Fruit fly (Drosophila melanogaster) whole organism, embryonic: ENCODE results near the gene Crtc.
A peak's percentile ranks its signal among the peaks of the same experiment; 100 is the strongest.

Source experiments
- ATbp ChIP-seq: fragments of 200-800 bp; sonication (Bioruptor generic); optimal IDR thresholded peaks from 2 replicates; lab custom pipeline; 2017; ENCODE audit warnings: missing biosample characterization, mild to moderate bottlenecking, missing genetic modification characterization, missing genetic modification reagents
- Abd-B ChIP-seq: fragments of 200-800 bp; sonication (Bioruptor generic); optimal IDR thresholded peaks from 2 replicates; lab custom pipeline; 2018; ENCODE audit warnings: missing biosample characterization, mild to moderate bottlenecking, missing genetic modification characterization, moderate library complexity
- Antp ChIP-seq: fragments of 200-800 bp; sonication (Bioruptor generic); optimal IDR thresholded peaks from 3 replicates; lab custom pipeline; 2016; ENCODE audit warnings: missing biosample characterization, missing genetic modification characterization
- BEAF-32 ChIP-seq: fragments of 200-800 bp; sonication (Bioruptor generic); optimal IDR thresholded peaks from 3 replicates; lab custom pipeline; 2017; ENCODE audit warnings: missing biosample characterization, missing genetic modification characterization, mild to moderate bottlenecking, moderate library complexity, missing genetic modification reagents
- Bgb ChIP-seq: fragments of 200-800 bp; sonication (Bioruptor generic); IDR thresholded peaks from 2 replicates; pipeline ENCODE4 v1.3.6; 2022; ENCODE audit warnings: missing biosample characterization, missing genetic modification characterization; ENCODE audit not compliant: partially characterized antibody
- CG10321 ChIP-seq: fragments of 200-800 bp; sonication (Bioruptor generic); IDR thresholded peaks from 2 replicates; pipeline ENCODE4 v1.3.6; 2022; ENCODE audit warnings: missing biosample characterization, missing genetic modification characterization
- CG11723 ChIP-seq: fragments of 200-800 bp; sonication (Bioruptor generic); optimal IDR thresholded peaks from 2 replicates; lab custom pipeline; 2017; ENCODE audit warnings: missing biosample characterization, mild to moderate bottlenecking, missing genetic modification characterization
- CG12219 ChIP-seq: fragments of 200-800 bp; sonication (Bioruptor generic); optimal IDR thresholded peaks from 3 replicates; lab custom pipeline; 2018; ENCODE audit warnings: missing biosample characterization, mild to moderate bottlenecking, missing genetic modification characterization
- CG12236 ChIP-seq: fragments of 200-800 bp; sonication (Bioruptor generic); optimal IDR thresholded peaks from 2 replicates; lab custom pipeline; 2016; ENCODE audit warnings: missing biosample characterization, missing genetic modification characterization
- CG12391 ChIP-seq: fragments of 200-800 bp; sonication (Bioruptor generic); optimal IDR thresholded peaks from 3 replicates; lab custom pipeline; 2018; ENCODE audit warnings: missing biosample characterization, mild to moderate bottlenecking, missing genetic modification characterization, moderate library complexity
- CG13287 ChIP-seq: fragments of 200-800 bp; sonication (Bioruptor generic); IDR thresholded peaks from 2 replicates; pipeline ENCODE4 v1.3.6; 2022; ENCODE audit warnings: missing biosample characterization, missing genetic modification characterization; ENCODE audit not compliant: partially characterized antibody
- CG13424 ChIP-seq: fragments of 200-800 bp; sonication (Bioruptor generic); optimal IDR thresholded peaks from 2 replicates; lab custom pipeline; 2019; ENCODE audit warnings: missing biosample characterization, mild to moderate bottlenecking, missing genetic modification characterization, moderate library complexity
- CG14667 ChIP-seq: fragments of 200-800 bp; sonication (Bioruptor generic); IDR thresholded peaks from 2 replicates; pipeline ENCODE4 v1.3.6; 2022; ENCODE audit warnings: missing biosample characterization, missing genetic modification characterization
- CG15011 ChIP-seq: fragments of 200-800 bp; sonication (Bioruptor generic); optimal IDR thresholded peaks from 3 replicates; lab custom pipeline; 2018; ENCODE audit warnings: missing biosample characterization, mild to moderate bottlenecking, missing genetic modification characterization
- CG1602 ChIP-seq: fragments of 200-800 bp; sonication (Bioruptor generic); optimal IDR thresholded peaks from 3 replicates; lab custom pipeline; 2016; ENCODE audit warnings: missing biosample characterization, missing genetic modification characterization
- CG17361 ChIP-seq: fragments of 200-800 bp; sonication (Bioruptor generic); IDR thresholded peaks from 3 replicates; pipeline ENCODE4 v1.3.6; 2022; ENCODE audit warnings: missing biosample characterization, missing genetic modification characterization
- CG2116 ChIP-seq: fragments of 200-800 bp; sonication (Bioruptor generic); optimal IDR thresholded peaks from 3 replicates; lab custom pipeline; 2018; ENCODE audit warnings: missing biosample characterization, mild to moderate bottlenecking, missing genetic modification characterization
- CG3163 ChIP-seq: fragments of 200-800 bp; sonication (Bioruptor generic); optimal IDR thresholded peaks from 3 replicates; lab custom pipeline; 2016; ENCODE audit warnings: missing biosample characterization, missing genetic modification characterization
- CG33557 ChIP-seq: fragments of 200-800 bp; sonication (Bioruptor generic); optimal IDR thresholded peaks from 2 replicates; lab custom pipeline; 2019; ENCODE audit warnings: missing biosample characterization, mild to moderate bottlenecking, missing genetic modification characterization, moderate library complexity
- CG4328 ChIP-seq: fragments of 200-800 bp; sonication (Bioruptor generic); optimal IDR thresholded peaks from 3 replicates; lab custom pipeline; 2017; ENCODE audit warnings: missing biosample characterization, missing genetic modification reagents, missing genetic modification characterization
- CG4424 ChIP-seq: fragments of 200-800 bp; sonication (Bioruptor generic); optimal IDR thresholded peaks from 3 replicates; lab custom pipeline; 2016; ENCODE audit warnings: missing biosample characterization, missing genetic modification characterization
- CG6854 ChIP-seq: fragments of 200-800 bp; sonication (Bioruptor generic); optimal IDR thresholded peaks from 3 replicates; lab custom pipeline; 2017; ENCODE audit warnings: missing biosample characterization, mild to moderate bottlenecking, missing genetic modification characterization
- Deaf1 ChIP-seq: fragments of 200-800 bp; optimal IDR thresholded peaks from 3 replicates; lab custom pipeline; 2019; ENCODE audit warnings: missing biosample characterization, mild to moderate bottlenecking, missing genetic modification characterization, moderate library complexity
- Dip3 ChIP-seq: fragments of 200-800 bp; sonication (Bioruptor generic); optimal IDR thresholded peaks from 3 replicates; lab custom pipeline; 2016; ENCODE audit warnings: missing biosample characterization, missing genetic modification characterization
- Doc3 ChIP-seq: fragments of 200-800 bp; sonication (Bioruptor generic); IDR thresholded peaks from 3 replicates; pipeline ENCODE4 v1.3.6; 2022; ENCODE audit warnings: missing biosample characterization, missing genetic modification characterization; ENCODE audit not compliant: partially characterized antibody
- E2f1 ChIP-seq: fragments of 200-800 bp; sonication (Bioruptor generic); IDR thresholded peaks from 2 replicates; pipeline ENCODE4 v1.3.6; 2022; ENCODE audit warnings: missing biosample characterization, missing genetic modification characterization
- Elba2 ChIP-seq: fragments of 200-800 bp; sonication (Bioruptor generic); optimal IDR thresholded peaks from 3 replicates; lab custom pipeline; 2016; ENCODE audit warnings: missing biosample characterization, missing genetic modification characterization
- Ets97D ChIP-seq: fragments of 200-800 bp; sonication (Bioruptor generic); optimal IDR thresholded peaks from 3 replicates; lab custom pipeline; 2016; ENCODE audit warnings: missing biosample characterization, missing genetic modification characterization
- Hand ChIP-seq: fragments of 200-800 bp; sonication (Bioruptor generic); optimal IDR thresholded peaks from 2 replicates; lab custom pipeline; 2017; ENCODE audit warnings: mild to moderate bottlenecking, missing biosample characterization, missing genetic modification reagents, missing genetic modification characterization
- HmgD ChIP-seq: fragments of 200-800 bp; sonication (Bioruptor generic); optimal IDR thresholded peaks from 3 replicates; lab custom pipeline; 2016; ENCODE audit warnings: missing biosample characterization, missing genetic modification characterization
- Hmx ChIP-seq: fragments of 200-800 bp; sonication (Bioruptor generic); optimal IDR thresholded peaks from 2 replicates; lab custom pipeline; 2016; ENCODE audit warnings: missing biosample characterization, missing genetic modification characterization
- Rx ChIP-seq: fragments of 200-800 bp; sonication (Bioruptor generic); IDR thresholded peaks from 2 replicates; pipeline ENCODE4 v1.3.6; 2022; ENCODE audit warnings: missing biosample characterization, missing genetic modification characterization
- Side ChIP-seq: fragments of 200-800 bp; sonication (Bioruptor generic); optimal IDR thresholded peaks from 2 replicates; lab custom pipeline; 2016; ENCODE audit warnings: missing biosample characterization, missing genetic modification characterization
- bowl ChIP-seq: fragments of 200-800 bp; sonication (Bioruptor generic); IDR thresholded peaks from 2 replicates; pipeline ENCODE4 v1.3.6; 2022; ENCODE audit warnings: missing biosample characterization, missing genetic modification characterization
- btn ChIP-seq: fragments of 200-800 bp; sonication (Bioruptor generic); optimal IDR thresholded peaks from 2 replicates; lab custom pipeline; 2016; ENCODE audit warnings: missing biosample characterization, missing genetic modification characterization
- corto ChIP-seq: fragments of 200-800 bp; sonication (Bioruptor generic); optimal IDR thresholded peaks from 2 replicates; lab custom pipeline; 2016; ENCODE audit warnings: missing biosample characterization, mild to moderate bottlenecking, missing genetic modification characterization, moderate library complexity
- ind ChIP-seq: fragments of 200-800 bp; sonication (Bioruptor generic); optimal IDR thresholded peaks from 3 replicates; lab custom pipeline; 2016; ENCODE audit warnings: missing biosample characterization, missing genetic modification characterization
- klu ChIP-seq: fragments of 200-800 bp; sonication (Bioruptor generic); IDR thresholded peaks from 2 replicates; pipeline ENCODE4 v1.3.6; 2022; ENCODE audit warnings: missing biosample characterization, missing genetic modification characterization
- nerfin-2 ChIP-seq: fragments of 200-800 bp; sonication (Bioruptor generic); IDR thresholded peaks from 2 replicates; pipeline ENCODE4 v1.3.6; 2022; ENCODE audit warnings: missing biosample characterization, missing genetic modification characterization; ENCODE audit not compliant: partially characterized antibody
- nmo ChIP-seq: fragments of 200-800 bp; sonication (Bioruptor generic); optimal IDR thresholded peaks from 2 replicates; lab custom pipeline; 2018; ENCODE audit warnings: missing biosample characterization, mild to moderate bottlenecking, missing genetic modification characterization, moderate library complexity
- oc ChIP-seq: fragments of 200-800 bp; sonication (Bioruptor generic); optimal IDR thresholded peaks from 2 replicates; lab custom pipeline; 2018; ENCODE audit warnings: missing biosample characterization, mild to moderate bottlenecking, missing genetic modification characterization, moderate library complexity
- odd ChIP-seq: fragments of 200-800 bp; sonication (Bioruptor generic); optimal IDR thresholded peaks from 2 replicates; lab custom pipeline; 2017; ENCODE audit warnings: missing biosample characterization, mild to moderate bottlenecking, missing genetic modification characterization
- pb ChIP-seq: fragments of 200-800 bp; sonication (Bioruptor generic); optimal IDR thresholded peaks from 3 replicates; lab custom pipeline; 2016; ENCODE audit warnings: missing biosample characterization, missing genetic modification characterization
- phol ChIP-seq: fragments of 200-800 bp; sonication (Bioruptor generic); optimal IDR thresholded peaks from 3 replicates; lab custom pipeline; 2018; ENCODE audit warnings: missing biosample characterization, mild to moderate bottlenecking, missing genetic modification characterization, moderate library complexity
- sd ChIP-seq: fragments of 200-800 bp; sonication (Bioruptor generic); optimal IDR thresholded peaks from 3 replicates; lab custom pipeline; 2018; ENCODE audit warnings: missing biosample characterization, mild to moderate bottlenecking, missing genetic modification characterization, moderate library complexity
- seq ChIP-seq: fragments of 200-800 bp; sonication (Bioruptor generic); IDR thresholded peaks from 2 replicates; pipeline ENCODE4 v1.3.6; 2022; ENCODE audit warnings: missing biosample characterization, missing genetic modification characterization
- sna ChIP-seq: fragments of 200-800 bp; sonication (Bioruptor generic); IDR thresholded peaks from 2 replicates; pipeline ENCODE4 v1.3.6; 2022; ENCODE audit warnings: missing biosample characterization, missing genetic modification characterization; ENCODE audit not compliant: partially characterized antibody
- sob ChIP-seq: fragments of 200-800 bp; sonication (Bioruptor generic); IDR thresholded peaks from 2 replicates; pipeline ENCODE4 v1.3.6; 2022; ENCODE audit warnings: missing biosample characterization, missing genetic modification characterization
- tin ChIP-seq: fragments of 200-800 bp; sonication (Bioruptor generic); optimal IDR thresholded peaks from 3 replicates; lab custom pipeline; 2016; ENCODE audit warnings: missing biosample characterization, missing genetic modification characterization
- toy ChIP-seq: fragments of 200-800 bp; sonication (Bioruptor generic); IDR thresholded peaks from 2 replicates; pipeline ENCODE4 v1.3.6; 2022; ENCODE audit warnings: missing biosample characterization, missing genetic modification characterization
- unpg ChIP-seq: fragments of 200-800 bp; sonication (Bioruptor generic); optimal IDR thresholded peaks from 3 replicates; lab custom pipeline; 2018; ENCODE audit warnings: missing biosample characterization, mild to moderate bottlenecking, missing genetic modification characterization, moderate library complexity

The Crtc gene

DNA sequence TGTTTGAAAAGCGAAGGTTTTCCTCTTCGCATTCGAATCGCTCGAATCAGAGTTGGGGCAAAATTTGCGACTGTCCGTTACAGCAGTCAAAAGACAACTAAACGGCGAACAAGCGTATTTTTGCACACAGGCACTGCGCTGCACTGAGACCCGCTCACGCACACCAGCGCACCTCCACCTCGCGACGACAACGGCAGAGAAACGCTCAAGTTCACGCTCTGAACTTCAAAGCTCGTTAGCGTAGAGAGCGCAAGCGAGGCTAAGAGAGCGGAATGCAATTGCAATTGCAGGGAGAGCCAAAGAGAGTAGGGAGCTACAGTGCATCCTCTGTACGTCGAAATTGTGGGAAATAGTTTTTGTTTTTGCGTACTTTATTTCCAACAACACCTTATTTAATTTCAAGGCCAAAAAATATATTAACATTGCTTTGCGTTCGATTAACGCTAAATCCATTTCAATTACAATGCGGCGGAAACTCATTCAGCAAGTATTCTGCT, 49.8 kb downstream of the Crtc start, which contains the start of gene Eip74EF (continued):
- no peak for TF ChIP-seq btn (GFP tag; lab: Kevin White, UChicago)
- no peak for TF ChIP-seq nerfin-2 (GFP tag; lab: Robert Waterston, UW)
- TF ChIP-seq CG2116 (GFP tag; lab: Kevin White, UChicago) = no peak
- TF ChIP-seq Hand (GFP tag; lab: Kevin White, UChicago) = no peak
- no peak for TF ChIP-seq Doc3
- TF ChIP-seq Deaf1 (tag; lab: Kevin White, UChicago) = no peak
- no peak for TF ChIP-seq pb (GFP tag; lab: Kevin White, UChicago)
- TF ChIP-seq CG1602 (GFP tag; lab: Kevin White, UChicago) = no peak
- TF ChIP-seq Antp (GFP tag; lab: Kevin White, UChicago) = no peak
- TF ChIP-seq CG13287 = peak; percentile 26; the same call in 1 of the 2 replicates
- no peak for TF ChIP-seq CG4328 (GFP tag; lab: Kevin White, UChicago)
- no peak for TF ChIP-seq CG12391
- TF ChIP-seq Hmx (GFP tag; lab: Kevin White, UChicago) = no peak
- no peak for TF ChIP-seq ATbp (GFP tag; lab: Kevin White, UChicago)
- TF ChIP-seq Dip3 = no peak
- no peak for TF ChIP-seq Rx (GFP tag; lab: Robert Waterston, UW)
- peak; percentile 5 for TF ChIP-seq CG4424
- TF ChIP-seq corto (GFP tag; lab: Kevin White, UChicago) = peak; percentile 24
- TF ChIP-seq CG33557 (GFP tag; lab: Kevin White, UChicago) = no peak
- TF ChIP-seq Side (GFP tag; lab: Kevin White, UChicago) = no peak
- peak; percentile 21 for TF ChIP-seq unpg
- no peak for TF ChIP-seq tin
- no peak for TF ChIP-seq HmgD (GFP tag; lab: Kevin White, UChicago)
- TF ChIP-seq odd (GFP tag; lab: Kevin White, UChicago) = no peak
- peak; percentile 4 for TF ChIP-seq phol (tag; lab: Kevin White, UChicago)
- no peak for TF ChIP-seq klu
- TF ChIP-seq CG10321 (GFP tag; lab: Robert Waterston, UW) = no peak
- TF ChIP-seq CG11723 (GFP tag; lab: Kevin White, UChicago) = no peak
- no peak for TF ChIP-seq seq
- no peak for TF ChIP-seq Ets97D
- TF ChIP-seq CG14667 (GFP tag; lab: Robert Waterston, UW) = no peak
- TF ChIP-seq CG12219 (GFP tag; lab: Kevin White, UChicago) = no peak
- TF ChIP-seq CG13424 (tag; lab: Kevin White, UChicago) = peak; percentile 4
- no peak for TF ChIP-seq Bgb (GFP tag; lab: Robert Waterston, UW)
- TF ChIP-seq CG6854 (GFP tag; lab: Kevin White, UChicago) = no peak
- no peak for TF ChIP-seq bowl (GFP tag; lab: Robert Waterston, UW)
- TF ChIP-seq sd (tag; lab: Kevin White, UChicago) = peak; percentile 10
- peak; percentile 89 for TF ChIP-seq CG3163
- no peak for TF ChIP-seq E2f1 (GFP tag; lab: Robert Waterston, UW)
- TF ChIP-seq Abd-B (GFP tag; lab: Kevin White, UChicago) = no peak
- TF ChIP-seq CG17361 (GFP tag; lab: Robert Waterston, UW) = no peak
- TF ChIP-seq oc (tag; lab: Kevin White, UChicago) = no peak
- no peak for TF ChIP-seq Elba2 (GFP tag; lab: Kevin White, UChicago)
- TF ChIP-seq sna (GFP tag; lab: Robert Waterston, UW) = no peak
- TF ChIP-seq sob (GFP tag; lab: Robert Waterston, UW) = no peak
- no peak for TF ChIP-seq CG15011 (GFP tag; lab: Kevin White, UChicago)
- no peak for TF ChIP-seq toy (GFP tag; lab: Robert Waterston, UW)
- TF ChIP-seq CG12236 (GFP tag; lab: Kevin White, UChicago) = no peak
- TF ChIP-seq ind (GFP tag; lab: Kevin White, UChicago) = peak; percentile 1
- no peak for TF ChIP-seq BEAF-32 (GFP tag; lab: Kevin White, UChicago)
- TF ChIP-seq nmo = no peak
